Fruit fly (Drosophila melanogaster) whole organism, larva: ENCODE data around the gene tin.

ENCODE experiments used
- noc ChIP-seq: fragments of 200-800 bp; sonication (Bioruptor generic); optimal IDR thresholded peaks from 3 replicates; lab custom pipeline; 2019; ENCODE audit warnings: missing biosample characterization, mild to moderate bottlenecking, missing genetic modification characterization, moderate library complexity

The tin gene

DNA sequence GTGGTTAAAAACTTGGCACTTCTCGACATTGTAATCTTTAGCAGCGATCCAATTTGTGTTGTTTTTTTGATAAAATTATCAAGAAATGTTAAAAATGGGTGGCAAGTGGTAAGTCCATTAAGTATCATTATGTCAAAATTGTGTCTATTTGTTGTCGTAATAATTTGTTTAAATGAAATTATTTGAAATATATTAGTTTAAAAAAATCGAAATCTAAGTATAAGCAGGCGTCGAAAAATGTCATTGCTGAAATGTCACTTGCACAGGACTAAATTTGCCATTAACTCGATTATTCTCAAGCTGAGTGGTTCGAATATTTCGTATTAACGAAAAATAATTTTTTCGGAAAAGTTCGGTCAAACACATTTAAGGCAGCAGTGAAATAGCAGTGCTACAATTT, 24.7 kb downstream of the tin start, which contains the start of gene CG7907:
Gene CG7907, plus strand, starts transcription at position 301 of the 400 bp plus-strand sequence.
- TF ChIP-seq noc (tag; lab: Kevin White, UChicago): no peak

DNA sequence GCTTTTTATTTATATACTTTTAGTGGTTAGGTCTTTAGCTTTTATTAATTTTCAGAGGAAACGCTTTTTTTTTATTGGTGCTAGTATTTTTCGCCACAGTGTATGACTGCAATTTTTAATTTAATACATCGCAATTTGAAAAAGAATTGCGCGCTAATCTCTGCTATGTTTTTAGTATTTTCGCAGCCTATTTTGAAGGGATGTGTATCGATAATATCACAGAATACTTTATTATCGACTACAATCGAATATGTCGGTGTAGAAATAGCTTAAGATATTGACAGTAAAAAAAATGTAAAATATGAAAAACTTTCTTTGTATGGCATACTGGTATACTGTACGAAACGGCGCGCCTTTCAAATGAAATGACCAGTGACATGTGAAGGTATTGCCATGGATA, 27.9 kb downstream of the tin start:
- TF ChIP-seq noc (tag; lab: Kevin White, UChicago): no peak

- no peak for TF ChIP-seq noc (tag; lab: Kevin White, UChicago)
Measured at dm6 chr3R:21407145-21407544, 28.4 kb downstream of the tin start, which contains the start of gene CheB93a. Gene CheB93a (plus strand): TSS chr3R:21407445.

DNA sequence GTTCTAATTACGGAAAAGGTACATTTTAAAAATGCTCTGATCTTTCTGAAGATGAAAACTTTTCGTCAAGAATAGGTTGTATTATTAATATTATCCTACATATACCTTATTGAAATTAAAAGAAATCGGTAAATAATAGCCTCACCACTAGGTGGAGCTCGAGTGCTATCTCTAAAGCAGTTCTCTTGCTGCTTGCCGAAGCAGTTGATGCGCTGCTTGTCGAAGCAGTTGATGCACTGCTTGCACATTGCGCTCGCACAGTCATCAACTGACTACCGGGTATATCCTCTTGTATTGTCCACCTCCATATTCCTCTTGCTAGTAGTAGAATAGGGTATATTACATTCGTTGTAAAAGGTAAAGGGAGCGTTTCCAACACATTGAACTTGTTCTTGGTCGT, 29.6 kb downstream of the tin start:
- no peak for TF ChIP-seq noc (tag; lab: Kevin White, UChicago)

dm6 chr3R:21408823-21409222, 30.0 kb downstream of the tin start, which contains the start of gene CheB93b:
Gene CheB93b (plus strand): TSS chr3R:21409123.
- no peak for TF ChIP-seq noc (tag; lab: Kevin White, UChicago)

DNA sequence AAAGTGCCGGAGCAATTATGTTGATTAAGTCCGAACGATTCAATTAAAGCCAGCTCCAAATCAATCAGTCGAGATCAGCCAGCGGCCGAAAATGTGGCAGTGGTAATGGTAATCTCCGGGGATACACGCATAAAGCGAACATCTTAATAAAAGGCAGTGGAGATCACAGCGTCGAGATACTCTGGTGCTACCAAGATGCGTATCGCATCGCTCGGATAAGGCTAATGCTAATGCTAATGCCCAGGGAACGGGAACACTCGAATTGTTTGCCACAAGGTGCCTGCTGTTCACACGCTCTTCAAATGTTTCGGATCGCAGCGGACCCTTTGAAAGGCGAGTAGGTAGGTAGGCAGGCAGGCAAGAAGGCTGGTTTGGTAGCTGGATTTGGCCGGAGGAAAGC, 35.4 kb downstream of the tin start:
- no peak for TF ChIP-seq noc (tag; lab: Kevin White, UChicago)

DNA sequence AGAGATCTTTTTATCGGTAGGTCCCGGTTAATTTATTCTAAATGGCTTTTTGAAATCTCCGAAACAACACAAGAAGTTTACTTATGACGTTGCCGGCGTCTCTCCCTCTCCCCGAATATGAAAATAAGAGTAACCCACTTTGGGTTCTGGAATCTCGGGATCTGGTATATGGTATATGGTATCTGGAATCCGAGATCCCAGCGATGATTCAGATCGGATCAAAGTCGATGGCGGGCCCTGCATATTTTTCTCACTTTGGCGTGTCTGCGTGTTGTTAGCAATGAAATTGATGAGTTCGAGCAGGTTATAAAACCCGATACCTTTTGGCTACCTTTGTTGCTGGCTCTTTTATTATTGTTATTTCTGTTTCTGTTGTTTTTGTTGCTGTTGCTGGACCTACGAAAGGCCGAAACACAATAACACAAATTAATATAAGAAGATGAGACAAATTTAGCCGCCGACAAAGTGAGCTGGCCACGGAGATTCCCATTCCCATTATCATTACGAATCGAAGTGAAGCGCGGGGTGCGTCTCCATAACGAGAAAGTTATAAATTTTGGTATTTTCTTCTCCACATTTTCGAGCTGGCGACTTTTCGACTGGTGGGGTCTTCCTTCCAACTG, 36.4 kb downstream of the tin start:
- TF ChIP-seq noc (tag; lab: Kevin White, UChicago): no peak

- no peak for TF ChIP-seq noc (tag; lab: Kevin White, UChicago)
Measured at dm6 chr3R:21416888-21417287, 38.1 kb downstream of the tin start.

- no peak for TF ChIP-seq noc (tag; lab: Kevin White, UChicago)
Measured at dm6 chr3R:21419258-21419657, 40.5 kb downstream of the tin start.

dm6 chr3R:21419932-21420331, 41.2 kb downstream of the tin start:
- TF ChIP-seq noc (tag; lab: Kevin White, UChicago): no peak

DNA sequence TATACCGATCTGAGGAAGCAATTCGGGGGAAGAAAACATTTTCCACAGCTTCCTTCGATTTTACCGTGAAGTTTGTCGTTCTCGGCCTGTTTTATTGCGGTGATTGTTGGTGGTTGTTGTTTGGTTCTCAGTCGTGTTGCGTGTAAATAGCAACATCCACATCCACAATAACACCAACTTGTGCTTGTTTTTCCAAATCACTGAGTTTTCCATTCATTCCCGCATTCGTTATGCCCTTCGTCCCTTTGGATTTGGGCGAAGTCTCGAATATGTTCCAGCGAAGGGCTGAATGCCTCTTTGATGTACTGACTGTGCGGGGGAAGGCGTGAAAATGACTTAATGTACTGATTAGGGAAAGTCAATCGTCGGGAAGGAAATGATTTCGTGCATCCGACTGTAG, 48.0 kb downstream of the tin start:
- no peak for TF ChIP-seq noc (tag; lab: Kevin White, UChicago)
